Fruit fly (Drosophila melanogaster): ENCODE measurements around the gene CG13919.

The CG13919 gene

DNA sequence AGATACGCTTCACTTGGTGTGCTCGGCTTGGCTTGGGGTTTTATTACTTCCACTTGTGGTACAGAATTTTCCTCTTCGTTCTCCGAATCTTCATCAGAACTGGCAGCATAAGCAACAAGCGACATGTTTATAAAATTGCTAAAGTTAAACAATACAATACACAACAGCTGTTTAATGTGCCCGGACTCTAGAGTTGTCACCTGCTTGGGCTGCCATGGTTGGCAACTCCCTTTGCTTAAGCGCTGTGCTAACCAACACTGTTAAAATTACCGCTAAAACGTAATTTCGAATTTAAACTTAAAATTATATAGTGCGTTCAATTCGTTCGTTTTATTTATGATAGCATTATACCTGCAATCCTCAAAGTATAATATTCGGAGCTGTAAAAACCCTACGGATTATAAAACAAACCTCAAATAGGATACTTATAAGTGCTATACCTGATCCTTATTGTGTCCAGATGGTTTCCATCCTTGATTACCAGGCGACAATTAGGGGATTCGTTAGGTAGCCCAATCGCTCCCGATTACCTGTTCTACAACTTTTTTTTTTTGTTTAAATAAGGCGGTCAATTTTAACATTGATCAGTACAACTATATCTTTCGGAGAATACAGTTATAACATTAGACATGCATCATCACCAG, 2.1 kb downstream of the CG13919 start, which contains the start of the genes CG17249 and Bro (continued):
- 0 out of 2 replicates have a peak, but pooled peaks have one; percentile 11 for TF ChIP-seq CG32767 (GFP tag; IDR thresholded peaks at IDR 0.05)
- TF ChIP-seq Dp (GFP tag; optimal IDR thresholded peaks at IDR 0.05): peak; percentile 98
- peak; percentile 93 for TF ChIP-seq CG3847 (GFP tag; IDR thresholded peaks at IDR 0.05)
- TF ChIP-seq Hmr (GFP tag; optimal IDR thresholded peaks at IDR 0.05): peak; percentile 42
- peak; percentile 94 for TF ChIP-seq Med (GFP tag)
- no peak for TF ChIP-seq D19A (tag; optimal IDR thresholded peaks at IDR 0.05)
- no peak for TF ChIP-seq aop (GFP tag; IDR thresholded peaks at IDR 0.05)
- peak; percentile 21 for TF ChIP-seq Hr3 (GFP tag; optimal IDR thresholded peaks at IDR 0.05)
- peak; percentile 22 for TF ChIP-seq CG30403 (GFP tag; optimal IDR thresholded peaks at IDR 0.05)
- TF ChIP-seq Ptx1 (GFP tag; IDR thresholded peaks at IDR 0.05): 0 out of 2 replicates have a peak, but pooled peaks have one; percentile 27
- peak; percentile 97 for TF ChIP-seq CG13624 (GFP tag; optimal IDR thresholded peaks at IDR 0.05)
- TF ChIP-seq Dad (GFP tag; optimal IDR thresholded peaks at IDR 0.05): peak; percentile 8
- peak; percentile 97 for TF ChIP-seq E2f2 (GFP tag; IDR thresholded peaks at IDR 0.05)
- TF ChIP-seq sens (GFP tag): peak; percentile 55
- TF ChIP-seq nmo (GFP tag; optimal IDR thresholded peaks at IDR 0.05): peak; percentile 31
- TF ChIP-seq Hsf (GFP tag; optimal IDR thresholded peaks at IDR 0.05): peak; percentile 45
- TF ChIP-seq CG12155 (GFP tag; optimal IDR thresholded peaks at IDR 0.05): peak; percentile 43
- TF ChIP-seq CG2116 (GFP tag; optimal IDR thresholded peaks at IDR 0.05): peak; percentile 45
- peak; percentile 92 for TF ChIP-seq CG8388 (GFP tag; optimal IDR thresholded peaks at IDR 0.05)
- peak; percentile 80 for TF ChIP-seq B-H2 (GFP tag; optimal IDR thresholded peaks at IDR 0.05)
- no peak for TF ChIP-seq Vsx1 (GFP tag; optimal IDR thresholded peaks at IDR 0.05)
- TF ChIP-seq Max (GFP tag; optimal IDR thresholded peaks at IDR 0.05): peak; percentile 13
- TF ChIP-seq Asciz (GFP tag; optimal IDR thresholded peaks at IDR 0.05): no peak
- TF ChIP-seq Six4 (GFP tag; optimal IDR thresholded peaks at IDR 0.05): no peak
- TF ChIP-seq salm (tag; optimal IDR thresholded peaks at IDR 0.05): no peak
- TF ChIP-seq Poxn (GFP tag; IDR thresholded peaks at IDR 0.05): no peak
- peak; percentile 97 for TF ChIP-seq MBD-R2 (GFP tag; IDR thresholded peaks at IDR 0.05)
- TF ChIP-seq jumu (GFP tag; optimal IDR thresholded peaks at IDR 0.05): peak; percentile 39
- no peak for TF ChIP-seq CG32772 (GFP tag; IDR thresholded peaks at IDR 0.05)
- TF ChIP-seq kah (GFP tag; optimal IDR thresholded peaks at IDR 0.05): peak; percentile 29
- peak; percentile 72 for TF ChIP-seq CG2120 (GFP tag; optimal IDR thresholded peaks at IDR 0.05)
- no peak for TF ChIP-seq psq (GFP tag; optimal IDR thresholded peaks at IDR 0.05)
- TF ChIP-seq CrebB (tag; optimal IDR thresholded peaks at IDR 0.05): no peak
- TF ChIP-seq Optix (GFP tag; IDR thresholded peaks at IDR 0.05): no peak
- peak; percentile 37 for TF ChIP-seq Sry-δ (GFP tag; optimal IDR thresholded peaks at IDR 0.05)
- TF ChIP-seq bcd (GFP tag; optimal IDR thresholded peaks at IDR 0.05): no peak
- TF ChIP-seq CG9437 (GFP tag; optimal IDR thresholded peaks at IDR 0.05): no peak
- TF ChIP-seq Fer1 (GFP tag; optimal IDR thresholded peaks at IDR 0.05): peak; percentile 19
- peak; percentile 74 for TF ChIP-seq Ets65A (GFP tag)
- TF ChIP-seq CG17385 (GFP tag; optimal IDR thresholded peaks at IDR 0.05): peak; percentile 38
- TF ChIP-seq Bteb2 (GFP tag; optimal IDR thresholded peaks at IDR 0.05): peak; percentile 24
- peak; percentile 53 for TF ChIP-seq gfzf (GFP tag; optimal IDR thresholded peaks at IDR 0.05)
- TF ChIP-seq Dref (GFP tag; IDR thresholded peaks at IDR 0.05): peak; percentile 40; the same call in 1 of the 2 replicates
- peak; percentile 98 for TF ChIP-seq CG10267 (tag; optimal IDR thresholded peaks at IDR 0.05)
- peak; percentile 71 for TF ChIP-seq CG14710 (tag; optimal IDR thresholded peaks at IDR 0.05)
- no peak for TF ChIP-seq CG10654 (GFP tag; optimal IDR thresholded peaks at IDR 0.05)
- peak; percentile 59 for TF ChIP-seq CG12769 (tag; optimal IDR thresholded peaks at IDR 0.05)
- no peak for TF ChIP-seq grn (GFP tag; optimal IDR thresholded peaks at IDR 0.05)
- TF ChIP-seq H15 (GFP tag; IDR thresholded peaks at IDR 0.05): no peak
- TF ChIP-seq Meics (GFP tag; optimal IDR thresholded peaks at IDR 0.05): peak; percentile 87
- peak; percentile 41; the same call in 1 of the 2 replicates for TF ChIP-seq amos (GFP tag; IDR thresholded peaks at IDR 0.05; ENCODE audit: partially characterized antibody)
